Fruit fly (Drosophila melanogaster) whole organism, prepupa: ENCODE results near the gene Spt6.
A peak's percentile ranks its signal among the peaks of the same experiment; 100 is the strongest.

Experiments used
- Blimp-1 ChIP-seq: fragments of 200-800 bp; sonication (Bioruptor generic); optimal IDR thresholded peaks from 3 replicates; lab custom pipeline; 2017; ENCODE audit warnings: missing biosample characterization, missing genetic modification characterization, mild to moderate bottlenecking, moderate library complexity, missing genetic modification reagents
- CG10631 ChIP-seq: fragments of 200-800 bp; sonication (Bioruptor generic); optimal IDR thresholded peaks from 2 replicates; lab custom pipeline; 2016; ENCODE audit warnings: missing biosample characterization, missing genetic modification characterization
- CG10669 ChIP-seq: fragments of 200-800 bp; sonication (Bioruptor generic); optimal IDR thresholded peaks from 3 replicates; lab custom pipeline; 2018; ENCODE audit warnings: missing biosample characterization, mild to moderate bottlenecking, missing genetic modification characterization, moderate library complexity
- CG11294 ChIP-seq: fragments of 200-800 bp; sonication (Bioruptor generic); IDR thresholded peaks from 2 replicates; pipeline ENCODE4 v1.3.6; 2022; ENCODE audit warnings: missing biosample characterization, missing genetic modification characterization
- CG11762 ChIP-seq: fragments of 200-800 bp; sonication (Bioruptor generic); optimal IDR thresholded peaks from 3 replicates; lab custom pipeline; 2016; ENCODE audit warnings: missing biosample characterization, missing genetic modification characterization; ENCODE audit not compliant: insufficient read depth
- CG11902 ChIP-seq: fragments of 200-800 bp; sonication (Bioruptor generic); optimal IDR thresholded peaks from 3 replicates; lab custom pipeline; 2016; ENCODE audit warnings: missing biosample characterization, missing genetic modification characterization
- CG15336 ChIP-seq: fragments of 200-800 bp; sonication (Bioruptor generic); IDR thresholded peaks from 2 replicates; pipeline ENCODE4 v1.3.6; 2022; ENCODE audit warnings: missing biosample characterization, missing genetic modification characterization
- CG1621 ChIP-seq: fragments of 200-800 bp; sonication (Bioruptor generic); optimal IDR thresholded peaks from 3 replicates; lab custom pipeline; 2018; ENCODE audit warnings: missing biosample characterization, mild to moderate bottlenecking, missing genetic modification characterization
- CG3032 ChIP-seq: fragments of 200-800 bp; optimal IDR thresholded peaks from 2 replicates; lab custom pipeline; 2019; ENCODE audit warnings: missing biosample characterization, mild to moderate bottlenecking, missing genetic modification characterization, moderate library complexity
- CG31627 ChIP-seq: fragments of 200-800 bp; sonication (Bioruptor generic); optimal IDR thresholded peaks from 3 replicates; lab custom pipeline; 2016; ENCODE audit warnings: missing biosample characterization, missing genetic modification characterization
- CG32006 ChIP-seq: fragments of 200-800 bp; sonication (Bioruptor generic); optimal IDR thresholded peaks from 3 replicates; lab custom pipeline; 2017; ENCODE audit warnings: missing biosample characterization, mild to moderate bottlenecking, missing genetic modification characterization
- CG34406 ChIP-seq: fragments of 200-800 bp; sonication (Bioruptor generic); optimal IDR thresholded peaks from 3 replicates; lab custom pipeline; 2016; ENCODE audit warnings: missing biosample characterization, missing genetic modification characterization
- CG3919 ChIP-seq: fragments of 200-800 bp; sonication (Bioruptor generic); optimal IDR thresholded peaks from 3 replicates; lab custom pipeline; 2016; ENCODE audit warnings: missing biosample characterization, missing genetic modification characterization
- CG4318 ChIP-seq: fragments of 200-800 bp; sonication (Bioruptor generic); optimal IDR thresholded peaks from 3 replicates; lab custom pipeline; 2017; ENCODE audit warnings: missing biosample characterization, mild to moderate bottlenecking, missing genetic modification characterization
- CG6163 ChIP-seq: fragments of 200-800 bp; sonication (Bioruptor generic); IDR thresholded peaks from 3 replicates; pipeline ENCODE4 v1.3.6; 2022; ENCODE audit warnings: missing biosample characterization, missing genetic modification characterization
- CG6276 ChIP-seq: fragments of 200-800 bp; sonication (Bioruptor generic); optimal IDR thresholded peaks from 2 replicates; lab custom pipeline; 2017; ENCODE audit warnings: missing biosample characterization, mild to moderate bottlenecking, missing genetic modification characterization
- CG6792 ChIP-seq: fragments of 200-800 bp; sonication (Bioruptor generic); optimal IDR thresholded peaks from 3 replicates; lab custom pipeline; 2016; ENCODE audit warnings: missing biosample characterization, missing genetic modification characterization
- CG6854 ChIP-seq: fragments of 200-800 bp; sonication (Bioruptor generic); optimal IDR thresholded peaks from 2 replicates; lab custom pipeline; 2017; ENCODE audit warnings: missing biosample characterization, mild to moderate bottlenecking, missing genetic modification characterization
- CG8319 ChIP-seq: fragments of 200-800 bp; sonication (Bioruptor generic); optimal IDR thresholded peaks from 3 replicates; lab custom pipeline; 2016; ENCODE audit warnings: missing biosample characterization, missing genetic modification characterization
- CG8632 ChIP-seq: fragments of 200-800 bp; sonication (Bioruptor generic); optimal IDR thresholded peaks from 3 replicates; lab custom pipeline; 2016; ENCODE audit warnings: missing biosample characterization, missing genetic modification characterization
- CG9139 ChIP-seq: fragments of 200-800 bp; sonication (Bioruptor generic); optimal IDR thresholded peaks from 3 replicates; lab custom pipeline; 2017; ENCODE audit warnings: missing biosample characterization, mild to moderate bottlenecking, missing genetic modification characterization
- Eip75B ChIP-seq: fragments of 200-800 bp; sonication (Bioruptor generic); optimal IDR thresholded peaks from 3 replicates; lab custom pipeline; 2016; ENCODE audit warnings: missing biosample characterization, missing genetic modification characterization
- Eip78C ChIP-seq: fragments of 200-800 bp; sonication (Bioruptor generic); peaks from one replicate; lab custom pipeline; 2016; ENCODE audit warnings: missing biosample characterization, missing genetic modification characterization
- Eip93F ChIP-seq: fragments of 200-800 bp; sonication (Bioruptor generic); optimal IDR thresholded peaks from 2 replicates; lab custom pipeline; 2016; ENCODE audit warnings: missing biosample characterization, mild to moderate bottlenecking, missing genetic modification characterization
- Ets21C ChIP-seq: fragments of 200-800 bp; sonication (Bioruptor generic); optimal IDR thresholded peaks from 3 replicates; lab custom pipeline; 2016; ENCODE audit warnings: missing biosample characterization, missing genetic modification characterization
- Ets96B ChIP-seq: fragments of 200-800 bp; optimal IDR thresholded peaks from 2 replicates; lab custom pipeline; 2019; ENCODE audit warnings: missing biosample characterization, mild to moderate bottlenecking, missing genetic modification characterization, moderate library complexity
- Gug ChIP-seq: fragments of 200-800 bp; sonication (Bioruptor generic); IDR thresholded peaks from 2 replicates; pipeline ENCODE4 v1.3.6; 2022; ENCODE audit warnings: missing biosample characterization, missing genetic modification characterization
- Hr39 ChIP-seq: fragments of 200-800 bp; sonication (Bioruptor generic); optimal IDR thresholded peaks from 2 replicates; lab custom pipeline; 2016; ENCODE audit warnings: missing biosample characterization, missing genetic modification characterization
- Met ChIP-seq: fragments of 200-800 bp; sonication (Bioruptor generic); optimal IDR thresholded peaks from 3 replicates; lab custom pipeline; 2016; ENCODE audit warnings: missing biosample characterization, missing genetic modification characterization
- OdsH ChIP-seq: fragments of 200-800 bp; sonication (Bioruptor generic); optimal IDR thresholded peaks from 3 replicates; lab custom pipeline; 2016; ENCODE audit warnings: missing biosample characterization, missing genetic modification characterization
- Sox102F ChIP-seq: fragments of 200-800 bp; sonication (Bioruptor generic); optimal IDR thresholded peaks from 2 replicates; lab custom pipeline; 2016; ENCODE audit warnings: missing biosample characterization, mild to moderate bottlenecking, missing genetic modification characterization
- Sox14 ChIP-seq: fragments of 200-800 bp; sonication (Bioruptor generic); optimal IDR thresholded peaks from 3 replicates; lab custom pipeline; 2016; ENCODE audit warnings: missing biosample characterization, missing genetic modification characterization
- achi ChIP-seq: fragments of 200-800 bp; sonication (Bioruptor generic); optimal IDR thresholded peaks from 3 replicates; lab custom pipeline; 2016; ENCODE audit warnings: missing biosample characterization, missing genetic modification characterization
- acj6 ChIP-seq: fragments of 200-800 bp; sonication (Bioruptor generic); optimal IDR thresholded peaks from 3 replicates; lab custom pipeline; 2016; ENCODE audit warnings: missing biosample characterization, missing genetic modification characterization
- dac ChIP-seq: fragments of 200-800 bp; sonication (Bioruptor generic); optimal IDR thresholded peaks from 2 replicates; lab custom pipeline; 2017; ENCODE audit warnings: missing biosample characterization, mild to moderate bottlenecking, missing genetic modification characterization
- dsx ChIP-seq: fragments of 200-800 bp; optimal IDR thresholded peaks from 3 replicates; lab custom pipeline; 2019; ENCODE audit warnings: missing biosample characterization, mild to moderate bottlenecking, missing genetic modification characterization, moderate library complexity; ENCODE audit not compliant: poor library complexity, severe bottlenecking
- eg ChIP-seq: fragments of 200-800 bp; sonication (Bioruptor generic); IDR thresholded peaks from 3 replicates; pipeline ENCODE4 v1.3.6; 2022; ENCODE audit warnings: missing biosample characterization, missing genetic modification characterization
- esn ChIP-seq: fragments of 200-800 bp; sonication (Bioruptor generic); optimal IDR thresholded peaks from 2 replicates; lab custom pipeline; 2016; ENCODE audit warnings: missing biosample characterization, mild to moderate bottlenecking, missing genetic modification characterization, moderate library complexity
- fkh ChIP-seq: fragments of 200-800 bp; sonication (Bioruptor generic); optimal IDR thresholded peaks from 3 replicates; lab custom pipeline; 2017; ENCODE audit warnings: missing biosample characterization, mild to moderate bottlenecking, missing genetic modification characterization, moderate library complexity
- lz ChIP-seq: fragments of 200-800 bp; sonication (Bioruptor generic); optimal IDR thresholded peaks from 3 replicates; lab custom pipeline; 2016; ENCODE audit warnings: missing biosample characterization, missing genetic modification characterization
- net ChIP-seq: fragments of 200-800 bp; sonication (Bioruptor generic); optimal IDR thresholded peaks from 3 replicates; lab custom pipeline; 2016; ENCODE audit warnings: missing biosample characterization, missing genetic modification characterization
- salr ChIP-seq, 2 experiments: fragments of 200-800 bp; sonication (Bioruptor generic); optimal IDR thresholded peaks; 3 replicates each; lab custom pipeline; 2016 to 2018; ENCODE audit warnings: missing biosample characterization in 2 of 2, missing genetic modification characterization in 2 of 2, mild to moderate bottlenecking in 1 of 2
- svp ChIP-seq: fragments of 200-800 bp; sonication (Bioruptor generic); peaks from one replicate; lab custom pipeline; 2016; ENCODE audit warnings: missing biosample characterization, missing genetic modification characterization
- topi ChIP-seq: fragments of 200-800 bp; sonication (Bioruptor generic); optimal IDR thresholded peaks from 3 replicates; lab custom pipeline; 2016; ENCODE audit warnings: missing biosample characterization, missing genetic modification characterization
- vri ChIP-seq: fragments of 200-800 bp; sonication (Bioruptor generic); optimal IDR thresholded peaks from 3 replicates; lab custom pipeline; 2016; ENCODE audit warnings: missing biosample characterization, mild to moderate bottlenecking, missing genetic modification characterization

The Spt6 gene

dm6 chrX:6255414-6255915 lies 12.1 kb upstream of the Spt6 start, which contains the start of the genes Rbcn-3A and Spx:
Gene Rbcn-3A, minus strand, starts transcription at chrX:6255487.
Gene Spx, plus strand, starts transcription at chrX:6255822.
- no peak for TF ChIP-seq net (GFP tag; lab: Kevin White, UChicago)
- no peak for TF ChIP-seq CG10631 (GFP tag; lab: Kevin White, UChicago)
- no peak for TF ChIP-seq Sox102F (GFP tag; lab: Kevin White, UChicago)
- TF ChIP-seq Met (GFP tag; lab: Kevin White, UChicago): no peak
- TF ChIP-seq CG3919 (GFP tag; lab: Kevin White, UChicago): no peak
- no peak for TF ChIP-seq CG11294
- no peak for TF ChIP-seq CG15336 (GFP tag; lab: Robert Waterston, UW)
- no peak for TF ChIP-seq CG32006 (GFP tag; lab: Kevin White, UChicago)
- TF ChIP-seq OdsH (GFP tag; lab: Kevin White, UChicago): no peak
- TF ChIP-seq dac (GFP tag; lab: Kevin White, UChicago): no peak
- TF ChIP-seq CG31627 (GFP tag; lab: Kevin White, UChicago): peak; percentile 3
- no peak for TF ChIP-seq Gug
- TF ChIP-seq CG10669: no peak
- TF ChIP-seq vri: peak; percentile 39
- TF ChIP-seq Blimp-1 (GFP tag; lab: Kevin White, UChicago): no peak
- TF ChIP-seq salr (GFP tag; optimal IDR thresholded peaks at IDR 0.05; lab: Kevin White, UChicago): no peak
- TF ChIP-seq topi (GFP tag; lab: Kevin White, UChicago): peak; percentile 13
- TF ChIP-seq CG6854 (GFP tag; lab: Kevin White, UChicago): no peak
- TF ChIP-seq CG11902 (GFP tag; lab: Kevin White, UChicago): no peak
- no peak for TF ChIP-seq CG9139 (GFP tag; lab: Kevin White, UChicago)
- 0 out of 3 replicates have a peak, but pooled peaks have one; percentile 13 for TF ChIP-seq eg (GFP tag; lab: Robert Waterston, UW)
- no peak for TF ChIP-seq svp (GFP tag; lab: Kevin White, UChicago)
- no peak for TF ChIP-seq fkh (GFP tag; lab: Kevin White, UChicago)
- TF ChIP-seq esn: peak; percentile 42
- TF ChIP-seq acj6: peak; percentile 35
- TF ChIP-seq CG4318 (GFP tag; lab: Kevin White, UChicago): no peak
- TF ChIP-seq CG8632 (GFP tag; lab: Kevin White, UChicago): peak; percentile 20
- no peak for TF ChIP-seq CG6792 (GFP tag; lab: Kevin White, UChicago)
- peak; percentile 47 for TF ChIP-seq achi (GFP tag; lab: Kevin White, UChicago)
- peak; percentile 10 for TF ChIP-seq CG34406
- no peak for TF ChIP-seq CG11762 (GFP tag; lab: Kevin White, UChicago)
- TF ChIP-seq CG1621 (tag; lab: Kevin White, UChicago): no peak
- peak; percentile 41 for TF ChIP-seq CG3032
- TF ChIP-seq dsx (GFP tag; lab: Kevin White, UChicago): peak; percentile 45
- no peak for TF ChIP-seq Ets21C (GFP tag; lab: Kevin White, UChicago)
- no peak for TF ChIP-seq CG8319 (GFP tag; lab: Kevin White, UChicago)
- TF ChIP-seq CG6276 (GFP tag; lab: Kevin White, UChicago): no peak
- TF ChIP-seq Ets96B (tag; lab: Kevin White, UChicago): no peak
- TF ChIP-seq lz (GFP tag; lab: Kevin White, UChicago): peak; percentile 9
- peak; percentile 61 for TF ChIP-seq Eip78C

dm6 chrX:6259696-6260095 lies 7.9 kb upstream of the Spt6 start:
- TF ChIP-seq lz (GFP tag; lab: Kevin White, UChicago): no peak
- no peak for TF ChIP-seq Ets96B (tag; lab: Kevin White, UChicago)
- TF ChIP-seq Eip75B: no peak
- no peak for TF ChIP-seq net (GFP tag; lab: Kevin White, UChicago)
- no peak for TF ChIP-seq Hr39 (GFP tag; lab: Kevin White, UChicago)
- TF ChIP-seq CG34406: no peak
- TF ChIP-seq CG3032: no peak
- no peak for TF ChIP-seq Ets21C (GFP tag; lab: Kevin White, UChicago)
- no peak for TF ChIP-seq CG3919 (GFP tag; lab: Kevin White, UChicago)
- TF ChIP-seq topi (GFP tag; lab: Kevin White, UChicago): no peak
- TF ChIP-seq CG6163 (GFP tag; lab: Robert Waterston, UW): no peak
- no peak for TF ChIP-seq Eip93F (GFP tag; lab: Kevin White, UChicago)
- no peak for TF ChIP-seq Sox14 (GFP tag; lab: Kevin White, UChicago)
